Worm (Caenorhabditis elegans) whole organism, L4 larva: ENCODE data around the gene fbxb-112.

ENCODE experiments used
- F10B5.3 ChIP-seq: sonication (generic microtip); optimal IDR thresholded peaks from 2 replicates; lab custom pipeline; 2016; ENCODE audit warnings: mild to moderate bottlenecking, missing genetic modification characterization, missing compliant biosample characterization
- F44E2.7 ChIP-seq: fragments of 200-800 bp; sonication (Bioruptor generic); IDR thresholded peaks from 2 replicates; pipeline ENCODE4 v2.1.2; 2022; ENCODE audit warnings: missing genetic modification characterization, missing compliant biosample characterization
- Y105C5A.15 ChIP-seq: fragments of 200-800 bp; sonication (Bioruptor generic); IDR thresholded peaks from 2 replicates; pipeline ENCODE4 v1.3.6; 2022; ENCODE audit warnings: missing genetic modification characterization, missing compliant biosample characterization
- aha-1 ChIP-seq: fragments of 150-350 bp; peaks from one replicate; lab custom pipeline; 2014; ENCODE audit warnings: missing biosample characterization, missing genetic modification characterization
- ama-1 ChIP-seq: fragments of 150-350 bp; optimal IDR thresholded peaks from 2 replicates; lab custom pipeline; 2014; ENCODE audit warnings: inconsistent platforms, mixed read lengths
- arid-1 ChIP-seq: fragments of 200-800 bp; sonication (Bioruptor generic); conservative IDR thresholded peaks from 2 replicates; pipeline ENCODE4 v1.3.6; 2022; ENCODE audit warnings: missing genetic modification reagents, missing genetic modification characterization, missing compliant biosample characterization
- ceh-20 ChIP-seq: fragments of 200-800 bp; sonication (Bioruptor generic); IDR thresholded peaks from 2 replicates; pipeline ENCODE4 v1.3.6; 2022; ENCODE audit warnings: missing genetic modification reagents, missing genetic modification characterization, missing compliant biosample characterization
- ceh-28 ChIP-seq: fragments of 150-350 bp; optimal IDR thresholded peaks from 2 replicates; lab custom pipeline; 2014; ENCODE audit warnings: missing biosample characterization, missing genetic modification reagents, missing genetic modification characterization
- ceh-44 ChIP-seq: fragments of 200-800 bp; sonication (Bioruptor generic); IDR thresholded peaks from 2 replicates; pipeline ENCODE4 v1.3.6; 2022; ENCODE audit warnings: missing genetic modification reagents, missing genetic modification characterization, missing compliant biosample characterization
- ceh-82 ChIP-seq: sonication (generic microtip); optimal IDR thresholded peaks from 2 replicates; lab custom pipeline; 2017; ENCODE audit warnings: missing biosample characterization, missing genetic modification characterization
- cey-2 ChIP-seq: sonication (generic microtip); optimal IDR thresholded peaks from 3 replicates; lab custom pipeline; 2017; ENCODE audit warnings: missing genetic modification characterization, mild to moderate bottlenecking, missing compliant biosample characterization, antibody characterized with exemption, borderline replicate concordance; ENCODE audit not compliant: insufficient read depth
- ctbp-1 ChIP-seq: fragments of 200-800 bp; sonication (Bioruptor generic); IDR thresholded peaks from 2 replicates; pipeline ENCODE4 v1.3.6; 2022; ENCODE audit warnings: missing genetic modification reagents, missing genetic modification characterization, missing compliant biosample characterization
- daf-12 ChIP-seq: fragments of 150-350 bp; optimal IDR thresholded peaks from 2 replicates; lab custom pipeline; 2014; ENCODE audit warnings: missing biosample characterization, missing genetic modification reagents, missing genetic modification characterization
- daf-19 ChIP-seq: fragments of 200-800 bp; sonication (Bioruptor generic); conservative IDR thresholded peaks from 2 replicates; pipeline ENCODE4 v1.3.6; 2022; ENCODE audit warnings: missing genetic modification characterization, missing compliant biosample characterization
- dmd-9 ChIP-seq: fragments of 200-800 bp; sonication (Bioruptor generic); IDR thresholded peaks from 2 replicates; pipeline ENCODE4 v1.3.6; 2022; ENCODE audit warnings: missing genetic modification reagents, missing genetic modification characterization, missing compliant biosample characterization
- egl-27 ChIP-seq: sonication (generic microtip); optimal IDR thresholded peaks from 3 replicates; lab custom pipeline; 2017; ENCODE audit warnings: missing biosample characterization, missing genetic modification reagents, missing genetic modification characterization
- fkh-10 ChIP-seq: fragments of 150-350 bp; optimal IDR thresholded peaks from 2 replicates; lab custom pipeline; 2014; ENCODE audit warnings: missing biosample characterization, missing genetic modification reagents, missing genetic modification characterization
- gei-8 ChIP-seq: fragments of 200-800 bp; sonication (Bioruptor generic); optimal IDR thresholded peaks from 2 replicates; lab custom pipeline; 2018; ENCODE audit warnings: mild to moderate bottlenecking, missing genetic modification characterization, missing compliant biosample characterization
- hif-1 ChIP-seq, 2 experiments: sonication (generic microtip); optimal IDR thresholded peaks; 2 replicates each; lab custom pipeline; 2016 to 2017; ENCODE audit warnings: missing compliant biosample characterization in 2 of 2, missing genetic modification characterization in 2 of 2, missing genetic modification reagents in 2 of 2, missing genotype in 2 of 2, mild to moderate bottlenecking in 1 of 2
- lim-7 ChIP-seq: fragments of 200-800 bp; sonication (Bioruptor generic); IDR thresholded peaks from 2 replicates; pipeline ENCODE4 v1.3.6; 2022; ENCODE audit warnings: missing genetic modification characterization, missing compliant biosample characterization
- lin-15B ChIP-seq: fragments of 150-350 bp; sonication (generic microtip); optimal IDR thresholded peaks from 3 replicates; lab custom pipeline; 2014; ENCODE audit warnings: missing biosample characterization, missing genetic modification characterization
- lin-38 ChIP-seq: fragments of 200-800 bp; sonication (Bioruptor generic); IDR thresholded peaks from 2 replicates; pipeline ENCODE4 v1.3.6; 2022; ENCODE audit warnings: missing genetic modification reagents, missing genetic modification characterization, missing compliant biosample characterization
- lir-3 ChIP-seq: sonication (generic microtip); optimal IDR thresholded peaks from 2 replicates; lab custom pipeline; 2016; ENCODE audit warnings: mild to moderate bottlenecking, missing genetic modification characterization, missing compliant biosample characterization
- madf-5 ChIP-seq, 2 experiments: fragments of 200-800 bp; sonication (Bioruptor generic); IDR thresholded peaks; 2 replicates each; pipeline ENCODE4 v1.3.6; 2022; ENCODE audit warnings: missing compliant biosample characterization in 2 of 2, missing genetic modification characterization in 2 of 2
- mdt-29 ChIP-seq: fragments of 200-800 bp; sonication (Bioruptor generic); IDR thresholded peaks from 2 replicates; pipeline ENCODE4 v1.3.6; 2022; ENCODE audit warnings: missing genetic modification reagents, missing genetic modification characterization, missing compliant biosample characterization
- mep-1 ChIP-seq: fragments of 150-350 bp; sonication (generic microtip); optimal IDR thresholded peaks from 3 replicates; lab custom pipeline; 2014; ENCODE audit warnings: missing biosample characterization, missing genetic modification characterization
- mxl-2 ChIP-seq: fragments of 200-800 bp; sonication (Bioruptor generic); conservative IDR thresholded peaks from 2 replicates; pipeline ENCODE4 v1.3.6; 2022; ENCODE audit warnings: missing genetic modification reagents, missing genetic modification characterization, missing compliant biosample characterization
- nhr-102 ChIP-seq: sonication (generic microtip); optimal IDR thresholded peaks from 2 replicates; lab custom pipeline; 2016; ENCODE audit warnings: mild to moderate bottlenecking, missing genetic modification characterization, moderate library complexity, missing compliant biosample characterization
- nhr-11 ChIP-seq: fragments of 150-350 bp; optimal IDR thresholded peaks from 2 replicates; lab custom pipeline; 2014; ENCODE audit warnings: missing biosample characterization, missing genetic modification characterization
- nhr-111 ChIP-seq: fragments of 200-800 bp; sonication (Bioruptor generic); optimal IDR thresholded peaks from 2 replicates; lab custom pipeline; 2018; ENCODE audit warnings: mild to moderate bottlenecking, missing genetic modification characterization, missing compliant biosample characterization
- nhr-25 ChIP-seq: sonication (generic microtip); optimal IDR thresholded peaks from 2 replicates; lab custom pipeline; 2017; ENCODE audit warnings: missing genetic modification characterization, mild to moderate bottlenecking, missing compliant biosample characterization, antibody characterized with exemption, moderate library complexity, borderline replicate concordance; ENCODE audit not compliant: insufficient read depth
- nhr-41 ChIP-seq: fragments of 200-800 bp; sonication (Bioruptor generic); IDR thresholded peaks from 2 replicates; pipeline ENCODE4 v1.3.6; 2022; ENCODE audit warnings: missing genetic modification reagents, missing genetic modification characterization, missing compliant biosample characterization
- pqm-1 ChIP-seq: sonication (generic microtip); optimal IDR thresholded peaks from 2 replicates; lab custom pipeline; 2017; ENCODE audit warnings: missing biosample characterization, missing genetic modification characterization
- rbr-2 ChIP-seq: sonication (generic microtip); optimal IDR thresholded peaks from 2 replicates; lab custom pipeline; 2016; ENCODE audit warnings: missing genotype, missing genetic modification characterization, missing compliant biosample characterization
- saeg-2 ChIP-seq: fragments of 200-800 bp; sonication (Bioruptor generic); IDR thresholded peaks from 2 replicates; pipeline ENCODE4 v1.3.6; 2022; ENCODE audit warnings: missing genetic modification reagents, missing genetic modification characterization, missing compliant biosample characterization
- sdz-12 ChIP-seq: fragments of 200-800 bp; sonication (Bioruptor generic); optimal IDR thresholded peaks from 2 replicates; lab custom pipeline; 2018; ENCODE audit warnings: mild to moderate bottlenecking, missing genetic modification characterization, missing compliant biosample characterization
- tag-97 ChIP-seq: fragments of 200-800 bp; sonication (Bioruptor generic); IDR thresholded peaks from 2 replicates; pipeline ENCODE4 v1.3.6; 2022; ENCODE audit warnings: missing genetic modification characterization, missing compliant biosample characterization
- zfp-3 ChIP-seq: fragments of 200-800 bp; sonication (Bioruptor generic); conservative IDR thresholded peaks from 2 replicates; pipeline ENCODE4 v1.3.6; 2022; ENCODE audit warnings: missing genetic modification reagents, missing genetic modification characterization, missing compliant biosample characterization
- zip-11 ChIP-seq: fragments of 200-800 bp; sonication (Bioruptor generic); IDR thresholded peaks from 2 replicates; pipeline ENCODE4 v1.3.6; 2022; ENCODE audit warnings: missing genetic modification characterization, missing compliant biosample characterization
- ztf-11 ChIP-seq: fragments of 150-350 bp; optimal IDR thresholded peaks from 2 replicates; lab custom pipeline; 2014; ENCODE audit warnings: missing biosample characterization, missing genetic modification characterization

The fbxb-112 gene

DNA sequence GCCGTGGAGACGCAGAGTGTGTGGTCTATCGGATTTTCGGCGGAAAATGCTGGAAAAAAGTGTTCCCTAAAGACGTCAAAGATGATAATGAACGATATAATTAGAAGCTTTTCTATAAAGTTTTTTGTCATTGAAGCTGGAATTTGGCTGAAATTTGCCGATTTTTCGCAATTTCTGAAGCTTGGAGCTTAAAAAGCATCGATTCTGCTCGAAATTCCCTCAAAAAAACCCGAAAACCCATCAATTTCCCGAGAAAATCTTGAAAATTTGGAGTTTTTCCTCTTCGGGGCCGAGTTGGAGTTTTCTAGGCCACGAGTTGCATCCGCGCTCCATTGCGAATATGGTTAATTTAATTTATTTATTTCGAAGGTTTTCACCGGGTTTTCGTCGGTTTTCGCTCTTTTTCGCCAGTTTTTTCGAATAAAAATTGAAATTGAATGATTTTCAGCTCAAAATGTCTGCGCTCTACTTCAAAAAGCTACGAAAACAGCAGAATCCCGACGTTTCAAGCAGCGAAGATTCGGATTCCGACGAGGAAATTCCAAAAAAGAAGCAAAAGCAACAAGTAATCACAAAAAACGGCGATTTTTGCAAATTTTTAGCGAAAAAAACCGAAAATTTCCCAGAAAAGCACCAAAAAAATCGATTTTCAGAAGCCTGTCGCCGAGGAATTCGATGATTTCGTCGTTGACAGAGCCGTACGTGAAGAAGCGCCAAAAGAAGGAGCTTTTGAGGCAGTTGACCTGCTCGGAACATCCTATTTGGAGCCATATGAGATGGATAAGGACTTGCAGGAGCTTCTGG lies 11.8 kb downstream of the fbxb-112 start, which contains the start of the genes col-71 and Y49F6B.2 (continued):
- TF ChIP-seq ceh-44 (GFP tag; lab: Robert Waterston, UW) = peak; percentile 48; the same call in 1 of the 2 replicates
- TF ChIP-seq pqm-1 (tag; lab: Kevin White, UChicago) = no peak
- TF ChIP-seq mxl-2 (GFP tag; lab: Robert Waterston, UW) = no peak
- TF ChIP-seq rbr-2 (tag; lab: Kevin White, UChicago) = peak; percentile 78
- TF ChIP-seq egl-27 (tag; lab: Kevin White, UChicago) = no peak
- TF ChIP-seq F44E2.7 (GFP tag; lab: Robert Waterston, UW) = no peak
- no peak for TF ChIP-seq ceh-82
- TF ChIP-seq mep-1 (tag; lab: Kevin White, UChicago) = peak; percentile 65
- TF ChIP-seq zip-11 = no peak
- TF ChIP-seq nhr-111 (GFP tag; lab: Kevin White, UChicago) = no peak
- TF ChIP-seq nhr-41 (GFP tag; lab: Robert Waterston, UW) = no peak
- TF ChIP-seq cey-2 (tag; lab: Kevin White, UChicago) = no peak
- no peak for TF ChIP-seq aha-1
- TF ChIP-seq ceh-20 = no peak
- no peak for TF ChIP-seq ceh-28
- TF ChIP-seq nhr-11 (tag; lab: Kevin White, UChicago) = no peak
- no peak for TF ChIP-seq Y105C5A.15
- TF ChIP-seq lin-38 (GFP tag; lab: Robert Waterston, UW) = peak; percentile 98
- no peak for TF ChIP-seq ama-1
- no peak for TF ChIP-seq nhr-25 (tag; lab: Kevin White, UChicago)
- TF ChIP-seq lin-15B (tag; lab: Kevin White, UChicago) = peak; percentile 40
- no peak for TF ChIP-seq madf-5 (GFP tag; IDR thresholded peaks at IDR 0.05; lab: Robert Waterston, UW)
- no peak for TF ChIP-seq tag-97 (GFP tag; lab: Robert Waterston, UW)
- no peak for TF ChIP-seq ztf-11 (tag; lab: Kevin White, UChicago)
- TF ChIP-seq lir-3 (tag; lab: Kevin White, UChicago) = no peak
- no peak for TF ChIP-seq gei-8 (GFP tag; lab: Kevin White, UChicago)
- no peak for TF ChIP-seq daf-12 (tag; lab: Kevin White, UChicago)
- no peak for TF ChIP-seq mdt-29 (GFP tag; lab: Robert Waterston, UW)
- no peak for TF ChIP-seq daf-19 (GFP tag; lab: Robert Waterston, UW)
- 0 out of 2 replicates have a peak, but pooled peaks have one; percentile 7 for TF ChIP-seq arid-1 (GFP tag; lab: Robert Waterston, UW)
- TF ChIP-seq dmd-9 (GFP tag; lab: Robert Waterston, UW) = peak; percentile 64; the same call in 1 of the 2 replicates
- peak; percentile 66 for TF ChIP-seq fkh-10 (GFP tag; lab: Kevin White, UChicago)
- 0 out of 2 replicates have a peak, but pooled peaks have one; percentile 49 for TF ChIP-seq ctbp-1 (GFP tag; lab: Robert Waterston, UW)
- TF ChIP-seq lim-7 = no peak
- TF ChIP-seq sdz-12 (GFP tag; lab: Kevin White, UChicago) = no peak
- TF ChIP-seq zfp-3 (GFP tag; lab: Robert Waterston, UW) = peak; percentile 42; the same call in 1 of the 2 replicates
- no peak for TF ChIP-seq F10B5.3 (tag; lab: Kevin White, UChicago)
- no peak for TF ChIP-seq saeg-2 (GFP tag; lab: Robert Waterston, UW)
- no peak for TF ChIP-seq nhr-102 (tag; lab: Kevin White, UChicago)
- TF ChIP-seq hif-1 (tag; optimal IDR thresholded peaks at IDR 0.05; lab: Kevin White, UChicago) = peak in 1 of 2 experiments; percentile 86
